Fruit fly (Drosophila melanogaster): ENCODE results near the gene CG3106.

DNA sequence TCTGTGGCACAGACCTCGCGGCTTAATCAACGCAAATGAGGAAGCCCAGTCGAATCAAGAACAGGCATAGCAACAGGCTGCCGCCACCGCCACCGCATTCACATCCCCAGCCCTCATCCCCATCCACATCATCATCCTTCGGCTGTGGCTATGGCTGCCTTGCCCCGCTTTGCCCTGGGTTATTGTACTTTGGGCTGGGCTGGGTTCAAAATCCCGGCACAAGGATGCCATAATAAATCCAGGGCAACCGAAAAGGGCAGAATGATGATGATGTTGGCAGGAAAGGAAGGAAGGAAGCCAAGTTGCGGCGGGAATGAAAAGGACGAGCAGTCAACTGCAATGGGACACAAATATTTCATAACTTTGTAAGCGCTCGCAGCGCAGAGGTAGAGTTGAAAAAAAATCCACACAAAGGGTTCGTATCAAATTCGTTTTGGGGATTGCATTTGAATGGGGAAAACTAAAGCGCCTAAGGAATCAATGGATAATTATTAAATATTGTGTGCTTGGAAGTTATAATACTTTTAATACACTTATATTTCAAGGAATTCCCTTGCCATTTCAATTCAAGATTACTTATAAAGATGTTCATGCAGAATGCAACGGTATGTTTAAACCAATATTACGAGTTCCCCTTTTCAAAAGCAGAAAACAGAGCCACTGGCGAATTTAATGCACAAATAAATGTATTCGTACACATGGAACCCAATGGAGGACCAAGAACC, 6.6 kb downstream of the CG3106 start:
- no peak for TF ChIP-seq Crg-1 (GFP tag; optimal IDR thresholded peaks at IDR 0.05)
- no peak for TF ChIP-seq CG1620 (GFP tag; optimal IDR thresholded peaks at IDR 0.05)
- no peak for TF ChIP-seq CG5204 (GFP tag; optimal IDR thresholded peaks at IDR 0.05)
- no peak for TF ChIP-seq tj (GFP tag; optimal IDR thresholded peaks at IDR 0.05)
- TF ChIP-seq kay (GFP tag; ENCODE audit: borderline replicate concordance): no peak
- no peak for TF ChIP-seq Mnt (GFP tag; optimal IDR thresholded peaks at IDR 0.05)
- TF ChIP-seq cic (GFP tag; optimal IDR thresholded peaks at IDR 0.05): no peak
- TF ChIP-seq Hr96 (GFP tag; optimal IDR thresholded peaks at IDR 0.05): no peak
- no peak for TF ChIP-seq CG14711 (tag; optimal IDR thresholded peaks at IDR 0.05)
- TF ChIP-seq CG11617 (GFP tag; optimal IDR thresholded peaks at IDR 0.05): no peak
- TF ChIP-seq CG12768 (GFP tag; optimal IDR thresholded peaks at IDR 0.05): no peak

Measured in whole organism, adult.